Worm (Caenorhabditis elegans) whole organism, mixed stage, embryonic: ENCODE data around the gene lrpc-1.

Source experiments
- ceh-39 ChIP-seq: fragments of 150-350 bp; optimal IDR thresholded peaks from 2 replicates; lab custom pipeline; 2014; ENCODE audit warnings: missing biosample characterization, missing genetic modification characterization
- drap-1 ChIP-seq: fragments of 200-800 bp; sonication (Bioruptor generic); optimal IDR thresholded peaks from 3 replicates; lab custom pipeline; 2018; ENCODE audit warnings: mild to moderate bottlenecking, missing genetic modification characterization, missing compliant biosample characterization
- lin-13 ChIP-seq: fragments of 150-350 bp; optimal IDR thresholded peaks from 2 replicates; lab custom pipeline; 2014; ENCODE audit warnings: missing biosample characterization, missing genetic modification characterization
- lsy-2 ChIP-seq: fragments of 150-350 bp; optimal IDR thresholded peaks from 2 replicates; lab custom pipeline; 2014; ENCODE audit warnings: missing biosample characterization, missing genetic modification characterization

- no peak for TF ChIP-seq drap-1
- no peak for TF ChIP-seq ceh-39 (tag; lab: Kevin White, UChicago)
- no peak for TF ChIP-seq lin-13 (tag; lab: Kevin White, UChicago)
- no peak for TF ChIP-seq lsy-2 (tag; lab: Kevin White, UChicago)
Measured at ce11 chrV:5559882-5560281, 53.1 kb downstream of the lrpc-1 start.
